Fruit fly (Drosophila melanogaster) whole organism, embryonic: ENCODE measurements around the gene Atg5.

Experiments used
- Atf3 ChIP-seq: fragments of 200-800 bp; sonication (Bioruptor generic); optimal IDR thresholded peaks from 3 replicates; lab custom pipeline; 2016; ENCODE audit warnings: missing biosample characterization, missing genetic modification characterization
- Awh ChIP-seq: fragments of 200-800 bp; sonication (Bioruptor generic); IDR thresholded peaks from 2 replicates; pipeline ENCODE4, ENCODE4 v1.3.6; 2022; ENCODE audit warnings: missing biosample characterization, missing genetic modification characterization
- CG1024 ChIP-seq: fragments of 200-800 bp; sonication (Bioruptor generic); IDR thresholded peaks from 2 replicates; pipeline ENCODE4 v1.3.6; 2022; ENCODE audit warnings: missing biosample characterization, missing genetic modification characterization
- CG12769 ChIP-seq: fragments of 200-800 bp; sonication (Bioruptor generic); optimal IDR thresholded peaks from 2 replicates; lab custom pipeline; 2019; ENCODE audit warnings: missing biosample characterization, mild to moderate bottlenecking, missing genetic modification characterization, moderate library complexity
- CG12942 ChIP-seq: fragments of 200-800 bp; sonication (Bioruptor generic); optimal IDR thresholded peaks from 3 replicates; lab custom pipeline; 2016; ENCODE audit warnings: missing biosample characterization, missing genetic modification characterization
- CG15479 ChIP-seq: fragments of 200-800 bp; sonication (Bioruptor generic); optimal IDR thresholded peaks from 3 replicates; lab custom pipeline; 2019; ENCODE audit warnings: missing biosample characterization, mild to moderate bottlenecking, missing genetic modification characterization, moderate library complexity
- CG15601 ChIP-seq: fragments of 200-800 bp; sonication (Bioruptor generic); optimal IDR thresholded peaks from 3 replicates; lab custom pipeline; 2019; ENCODE audit warnings: missing biosample characterization, mild to moderate bottlenecking, missing genetic modification characterization, moderate library complexity
- CG17186 ChIP-seq: fragments of 200-800 bp; sonication (Bioruptor generic); optimal IDR thresholded peaks from 3 replicates; lab custom pipeline; 2017; ENCODE audit warnings: missing biosample characterization, missing genetic modification reagents, missing genetic modification characterization
- CG2199 ChIP-seq: fragments of 200-800 bp; sonication (Bioruptor generic); IDR thresholded peaks from 3 replicates; pipeline ENCODE4 v1.3.6; 2022; ENCODE audit warnings: missing biosample characterization, missing genetic modification characterization
- CG30403 ChIP-seq: fragments of 200-800 bp; sonication (Bioruptor generic); optimal IDR thresholded peaks from 3 replicates; lab custom pipeline; 2016; ENCODE audit warnings: missing biosample characterization, missing genetic modification characterization
- CG30431 ChIP-seq: fragments of 200-800 bp; sonication (Bioruptor generic); optimal IDR thresholded peaks from 2 replicates; lab custom pipeline; 2017; ENCODE audit warnings: missing biosample characterization, missing genetic modification characterization
- CG34376 ChIP-seq: fragments of 200-800 bp; sonication (Bioruptor generic); optimal IDR thresholded peaks from 2 replicates; lab custom pipeline; 2018; ENCODE audit warnings: missing biosample characterization, mild to moderate bottlenecking, missing genetic modification characterization
- CG34422 ChIP-seq: fragments of 200-800 bp; sonication (Bioruptor generic); IDR thresholded peaks from 3 replicates; pipeline ENCODE4 v1.3.6; 2022; ENCODE audit warnings: missing biosample characterization, missing genetic modification characterization
- CG4282 ChIP-seq: fragments of 200-800 bp; sonication (Bioruptor generic); optimal IDR thresholded peaks from 2 replicates; lab custom pipeline; 2016; ENCODE audit warnings: missing biosample characterization, missing genetic modification characterization
- CG6689 ChIP-seq: fragments of 200-800 bp; sonication (Bioruptor generic); IDR thresholded peaks from 2 replicates; pipeline ENCODE4 v1.3.6; 2022; ENCODE audit warnings: missing biosample characterization, missing genetic modification characterization
- CG6765 ChIP-seq: fragments of 200-800 bp; sonication (Bioruptor generic); optimal IDR thresholded peaks from 3 replicates; lab custom pipeline; 2017; ENCODE audit warnings: missing biosample characterization, mild to moderate bottlenecking, missing genetic modification characterization
- CG7357 ChIP-seq: fragments of 200-800 bp; sonication (Bioruptor generic); IDR thresholded peaks from 3 replicates; pipeline ENCODE4 v1.3.6; 2022; ENCODE audit warnings: missing biosample characterization, missing genetic modification characterization
- CG7745 ChIP-seq: fragments of 200-800 bp; sonication (Bioruptor generic); optimal IDR thresholded peaks from 2 replicates; lab custom pipeline; 2018; ENCODE audit warnings: missing biosample characterization, mild to moderate bottlenecking, missing genetic modification characterization, moderate library complexity
- CG8359 ChIP-seq: fragments of 200-800 bp; sonication (Bioruptor generic); optimal IDR thresholded peaks from 2 replicates; lab custom pipeline; 2017; ENCODE audit warnings: missing biosample characterization, mild to moderate bottlenecking, missing genetic modification characterization, borderline replicate concordance
- CG9609 ChIP-seq: fragments of 200-800 bp; sonication (Bioruptor generic); optimal IDR thresholded peaks from 3 replicates; lab custom pipeline; 2016; ENCODE audit warnings: missing biosample characterization, missing genetic modification characterization
- CG9797 ChIP-seq: fragments of 200-800 bp; sonication (Bioruptor generic); optimal IDR thresholded peaks from 3 replicates; lab custom pipeline; 2018; ENCODE audit warnings: missing biosample characterization, mild to moderate bottlenecking, missing genetic modification characterization
- CG9876 ChIP-seq: fragments of 200-800 bp; sonication (Bioruptor generic); optimal IDR thresholded peaks from 2 replicates; lab custom pipeline; 2016; ENCODE audit warnings: missing biosample characterization, missing genetic modification characterization
- D ChIP-seq, 2 experiments: fragments of 200-800 bp in 1 of 2; fragments of >200 bp in 1 of 2; sonication (Bioruptor generic) in 1 of 2; optimal IDR thresholded peaks; 2 replicates in 1 of 2; 3 replicates in 1 of 2; lab custom pipeline; 2017; ENCODE audit warnings: mild to moderate bottlenecking in 1 of 2, missing biosample characterization in 1 of 2, missing genetic modification characterization in 1 of 2, missing genetic modification reagents in 1 of 2
- Dek ChIP-seq: fragments of 200-800 bp; sonication (Bioruptor generic); optimal IDR thresholded peaks from 3 replicates; lab custom pipeline; 2019; ENCODE audit warnings: missing biosample characterization, mild to moderate bottlenecking, missing genetic modification characterization, moderate library complexity
- Dip2 ChIP-seq: fragments of 200-800 bp; sonication (Bioruptor generic); IDR thresholded peaks from 2 replicates; pipeline ENCODE4 v1.3.6; 2022; ENCODE audit warnings: missing biosample characterization, missing genetic modification characterization
- E2f2 ChIP-seq: fragments of 200-800 bp; sonication (Bioruptor generic); IDR thresholded peaks from 2 replicates; pipeline ENCODE4 v1.3.6; 2022; ENCODE audit warnings: missing biosample characterization, missing genetic modification characterization
- Gsc ChIP-seq: fragments of 200-800 bp; sonication (Bioruptor generic); IDR thresholded peaks from 2 replicates; pipeline ENCODE4 v1.3.6; 2022; ENCODE audit warnings: missing biosample characterization, missing genetic modification characterization
- Lpt ChIP-seq: fragments of >200 bp; optimal IDR thresholded peaks from 2 replicates; lab custom pipeline; 2018; ENCODE audit warnings: missing biosample characterization, missing genetic modification characterization
- MESR4 ChIP-seq: fragments of 200-800 bp; sonication (Bioruptor generic); optimal IDR thresholded peaks from 2 replicates; lab custom pipeline; 2018; ENCODE audit warnings: missing biosample characterization, mild to moderate bottlenecking, missing genetic modification characterization, moderate library complexity
- Mes4 ChIP-seq: fragments of 200-800 bp; sonication (Bioruptor generic); optimal IDR thresholded peaks from 2 replicates; lab custom pipeline; 2016; ENCODE audit warnings: missing biosample characterization, missing genetic modification characterization
- NC2β ChIP-seq: fragments of 200-800 bp; sonication (Bioruptor generic); optimal IDR thresholded peaks from 2 replicates; lab custom pipeline; 2016; ENCODE audit warnings: missing biosample characterization, missing genetic modification characterization
- Vsx1 ChIP-seq: fragments of 200-800 bp; sonication (Bioruptor generic); optimal IDR thresholded peaks from 2 replicates; lab custom pipeline; 2017; ENCODE audit warnings: missing biosample characterization, mild to moderate bottlenecking, missing genetic modification characterization, missing genetic modification reagents
- br ChIP-seq: fragments of >200 bp; optimal IDR thresholded peaks from 2 replicates; lab custom pipeline; 2017
- cato ChIP-seq: fragments of 200-800 bp; sonication (Bioruptor generic); optimal IDR thresholded peaks from 2 replicates; lab custom pipeline; 2016; ENCODE audit warnings: missing biosample characterization, missing genetic modification characterization, borderline replicate concordance
- corto ChIP-seq: fragments of 200-800 bp; sonication (Bioruptor generic); optimal IDR thresholded peaks from 2 replicates; lab custom pipeline; 2016; ENCODE audit warnings: missing biosample characterization, mild to moderate bottlenecking, missing genetic modification characterization, moderate library complexity
- crc ChIP-seq: fragments of 200-800 bp; sonication (Bioruptor generic); optimal IDR thresholded peaks from 2 replicates; lab custom pipeline; 2016; ENCODE audit warnings: missing biosample characterization, missing genetic modification characterization
- danr ChIP-seq: fragments of 200-800 bp; sonication (Bioruptor generic); IDR thresholded peaks from 2 replicates; pipeline ENCODE4 v1.3.6; 2022; ENCODE audit warnings: missing biosample characterization, missing genetic modification characterization
- eve ChIP-seq, 2 experiments: fragments of >200 bp; optimal IDR thresholded peaks; 2 replicates each; lab custom pipeline; 2017; ENCODE audit warnings: missing biosample characterization in 2 of 2, missing genetic modification characterization in 2 of 2
- exex ChIP-seq: fragments of 200-800 bp; sonication (Bioruptor generic); optimal IDR thresholded peaks from 4 replicates; lab custom pipeline; 2018; ENCODE audit warnings: missing biosample characterization, mild to moderate bottlenecking, missing genetic modification characterization, moderate library complexity
- fd64A ChIP-seq: fragments of 200-800 bp; sonication (Bioruptor generic); optimal IDR thresholded peaks from 3 replicates; lab custom pipeline; 2018; ENCODE audit warnings: missing biosample characterization, mild to moderate bottlenecking, missing genetic modification characterization
- gsb ChIP-seq: fragments of 200-800 bp; sonication (Bioruptor generic); IDR thresholded peaks from 2 replicates; pipeline ENCODE4 v1.3.6; 2022; ENCODE audit warnings: missing biosample characterization, missing genetic modification characterization
- jigr1 ChIP-seq: fragments of 200-800 bp; sonication (Bioruptor generic); IDR thresholded peaks from 3 replicates; pipeline ENCODE4 v1.3.6; 2022; ENCODE audit warnings: missing biosample characterization, missing genetic modification characterization
- kni ChIP-seq: fragments of 200-800 bp; sonication (Bioruptor generic); optimal IDR thresholded peaks from 3 replicates; lab custom pipeline; 2017; ENCODE audit warnings: mild to moderate bottlenecking, missing biosample characterization, missing genetic modification reagents, missing genetic modification characterization
- lbe ChIP-seq: fragments of 200-800 bp; sonication (Bioruptor generic); optimal IDR thresholded peaks from 2 replicates; lab custom pipeline; 2016; ENCODE audit warnings: missing biosample characterization, mild to moderate bottlenecking, missing genetic modification characterization
- pros ChIP-seq: fragments of 200-800 bp; sonication (Bioruptor generic); optimal IDR thresholded peaks from 3 replicates; lab custom pipeline; 2019; ENCODE audit warnings: missing biosample characterization, mild to moderate bottlenecking, missing genetic modification characterization, moderate library complexity
- psq ChIP-seq: fragments of 200-800 bp; sonication (Bioruptor generic); optimal IDR thresholded peaks from 2 replicates; lab custom pipeline; 2017; ENCODE audit warnings: missing biosample characterization, missing genetic modification characterization
- pum ChIP-seq: fragments of 200-800 bp; sonication (Bioruptor generic); optimal IDR thresholded peaks from 2 replicates; lab custom pipeline; 2016; ENCODE audit warnings: missing biosample characterization, missing genetic modification characterization
- sna ChIP-seq: fragments of 200-800 bp; sonication (Bioruptor generic); IDR thresholded peaks from 2 replicates; pipeline ENCODE4 v1.3.6; 2022; ENCODE audit warnings: missing biosample characterization, missing genetic modification characterization; ENCODE audit not compliant: partially characterized antibody
- tin ChIP-seq: fragments of 200-800 bp; sonication (Bioruptor generic); optimal IDR thresholded peaks from 3 replicates; lab custom pipeline; 2016; ENCODE audit warnings: missing biosample characterization, missing genetic modification characterization
- unpg ChIP-seq: fragments of 200-800 bp; sonication (Bioruptor generic); optimal IDR thresholded peaks from 3 replicates; lab custom pipeline; 2018; ENCODE audit warnings: missing biosample characterization, mild to moderate bottlenecking, missing genetic modification characterization, moderate library complexity
- vvl ChIP-seq: fragments of 200-800 bp; sonication (Bioruptor generic); IDR thresholded peaks from 2 replicates; pipeline ENCODE4 v1.3.6; 2022; ENCODE audit warnings: missing biosample characterization, missing genetic modification characterization

Atg5 gene

dm6 chrX:7338538-7338937 is 15.0 kb upstream of the Atg5 start (continued):
- peak; percentile 43 for TF ChIP-seq tin (GFP tag; lab: Kevin White, UChicago)
- TF ChIP-seq D (optimal IDR thresholded peaks at IDR 0.05; lab: Kevin White, UChicago): no peak
- TF ChIP-seq D (GFP tag; optimal IDR thresholded peaks at IDR 0.05; lab: Kevin White, UChicago): peak; percentile 58
- TF ChIP-seq CG12942 (GFP tag; lab: Kevin White, UChicago): peak; percentile 40
- no peak for TF ChIP-seq CG7745 (tag; lab: Kevin White, UChicago)
- TF ChIP-seq Dip2: no peak
- no peak for TF ChIP-seq gsb (GFP tag; lab: Robert Waterston, UW)
- TF ChIP-seq pros (GFP tag; lab: Kevin White, UChicago): no peak
- peak; percentile 72 for TF ChIP-seq vvl (GFP tag; lab: Robert Waterston, UW)
- TF ChIP-seq CG8359 (GFP tag; lab: Kevin White, UChicago): peak; percentile 19
- TF ChIP-seq Atf3 (GFP tag; lab: Kevin White, UChicago): no peak
- TF ChIP-seq jigr1: no peak
- TF ChIP-seq Gsc (GFP tag; lab: Robert Waterston, UW): no peak
- no peak for TF ChIP-seq NC2β (GFP tag; lab: Kevin White, UChicago)
- peak; percentile 37; the same call in 1 of the 2 replicates for TF ChIP-seq CG1024
- peak; percentile 76 for TF ChIP-seq unpg
- TF ChIP-seq CG7357 (GFP tag; lab: Robert Waterston, UW): no peak
- TF ChIP-seq CG30431 (GFP tag; lab: Kevin White, UChicago): no peak
- TF ChIP-seq CG34376: peak; percentile 63
- no peak for TF ChIP-seq br
- peak; percentile 76 for TF ChIP-seq CG12769
- TF ChIP-seq cato: peak; percentile 23
- TF ChIP-seq CG9797 (GFP tag; lab: Kevin White, UChicago): no peak
- TF ChIP-seq crc: peak; percentile 36
- TF ChIP-seq Mes4 (GFP tag; lab: Kevin White, UChicago): no peak
- peak in 1 of 2 experiments; percentile 58 for TF ChIP-seq eve (GFP tag; optimal IDR thresholded peaks at IDR 0.05; lab: Kevin White, UChicago)
- 0 out of 2 replicates have a peak, but pooled peaks have one; percentile 10 for TF ChIP-seq danr (GFP tag; lab: Robert Waterston, UW)
- TF ChIP-seq Awh (GFP tag; lab: Robert Waterston, UW): peak; percentile 68; the same call in 1 of the 2 replicates
- peak; percentile 41 for TF ChIP-seq Dek (tag; lab: Kevin White, UChicago)
- peak; percentile 46 for TF ChIP-seq CG9609 (GFP tag; lab: Kevin White, UChicago)
- no peak for TF ChIP-seq CG4282
- no peak for TF ChIP-seq psq (GFP tag; lab: Kevin White, UChicago)
- no peak for TF ChIP-seq CG15479 (GFP tag; lab: Kevin White, UChicago)
- TF ChIP-seq CG6765 (GFP tag; lab: Kevin White, UChicago): peak; percentile 67
- TF ChIP-seq CG17186: peak; percentile 6
- peak; percentile 54; the same call in 1 of the 2 replicates for TF ChIP-seq CG6689 (GFP tag; lab: Robert Waterston, UW)
- no peak for TF ChIP-seq sna (GFP tag; lab: Robert Waterston, UW)
- TF ChIP-seq MESR4 (GFP tag; lab: Kevin White, UChicago): no peak
- no peak for TF ChIP-seq CG2199 (GFP tag; lab: Robert Waterston, UW)
- no peak for TF ChIP-seq CG9876 (GFP tag; lab: Kevin White, UChicago)
- peak; percentile 43 for TF ChIP-seq pum (GFP tag; lab: Kevin White, UChicago)
- peak; percentile 50; the same call in 1 of the 3 replicates for TF ChIP-seq CG34422 (GFP tag; lab: Robert Waterston, UW)
- peak; percentile 72 for TF ChIP-seq CG15601
- peak; percentile 18 for TF ChIP-seq exex (tag; lab: Kevin White, UChicago)
- TF ChIP-seq CG30403 (GFP tag; lab: Kevin White, UChicago): peak; percentile 61
- TF ChIP-seq E2f2 (GFP tag; lab: Robert Waterston, UW): peak; percentile 19; the same call in 1 of the 2 replicates
- no peak for TF ChIP-seq kni (GFP tag; lab: Kevin White, UChicago)
- no peak for TF ChIP-seq lbe (GFP tag; lab: Kevin White, UChicago)
- no peak for TF ChIP-seq corto
- no peak for TF ChIP-seq Lpt (GFP tag; lab: Kevin White, UChicago)
- peak; percentile 15 for TF ChIP-seq Vsx1
- TF ChIP-seq fd64A: peak; percentile 54
